Worm (Caenorhabditis elegans): Measurements from ENCODE around the gene Y2H9A.4.

The Y2H9A.4 gene

DNA sequence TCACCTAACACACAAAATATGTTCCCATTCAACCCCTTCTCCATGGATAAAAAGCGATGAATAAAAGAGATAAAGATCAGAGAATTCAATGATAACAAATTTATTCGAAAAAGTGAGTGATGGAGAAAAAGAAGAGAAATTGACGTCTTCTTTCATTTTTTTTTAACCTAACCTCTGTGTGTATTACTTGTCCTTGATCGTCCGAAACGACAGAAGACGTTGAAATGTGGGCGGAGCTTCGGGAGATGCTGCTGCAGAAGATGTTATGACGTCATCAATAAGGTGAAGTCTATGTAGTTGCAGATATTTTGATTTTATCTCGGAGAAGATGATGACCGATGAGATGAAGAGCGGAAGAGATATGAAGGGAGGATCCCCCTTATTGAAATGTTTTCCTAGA lies 44.1 kb downstream of the Y2H9A.4 start, which contains the start of gene T10G3.3:
TSS of gene T10G3.3 (minus strand) at position 370 of the 400 bp plus-strand sequence.
- TF ChIP-seq dao-5 (tag; optimal IDR thresholded peaks at IDR 0.05): no peak
- TF ChIP-seq W03F9.2 (tag; optimal IDR thresholded peaks at IDR 0.05): no peak
- TF ChIP-seq him-1 (tag; optimal IDR thresholded peaks at IDR 0.05): no peak

DNA sequence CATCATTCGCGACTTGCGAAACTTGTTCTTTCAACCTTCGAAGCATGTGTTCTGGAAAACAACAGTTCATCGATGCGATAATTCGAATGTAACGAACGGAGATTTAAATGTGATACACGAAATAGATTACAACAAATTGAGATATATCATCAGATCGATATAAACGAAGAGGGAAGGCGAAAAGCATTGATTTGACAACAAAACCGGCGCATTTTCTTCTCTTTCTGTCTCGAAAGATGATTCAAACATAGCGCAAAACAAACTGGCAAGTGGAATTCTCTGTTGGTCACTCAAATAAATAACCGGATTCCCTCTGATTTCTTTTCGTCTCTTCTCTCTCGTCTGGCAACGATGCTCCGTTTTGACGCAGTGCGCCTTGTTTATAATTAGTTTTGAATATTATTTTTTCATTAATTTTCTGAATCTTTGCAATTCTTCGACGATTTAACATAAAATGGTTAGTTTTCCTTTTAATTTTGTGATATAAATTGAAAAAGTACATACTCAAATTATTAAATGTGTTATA lies 51.7 kb downstream of the Y2H9A.4 start, which contains the start of the genes eea-1 and gut-2:
TSS of gene eea-1 (minus strand) at position 51 of the 526 bp plus-strand sequence.
TSS of gene gut-2 (plus strand) at position 369 of the 526 bp plus-strand sequence.
- no peak for TF ChIP-seq dao-5 (tag; optimal IDR thresholded peaks at IDR 0.05)
- TF ChIP-seq W03F9.2 (tag; optimal IDR thresholded peaks at IDR 0.05): peak; percentile 70
